Worm (Caenorhabditis elegans): ENCODE data around the gene F49E11.7.

ce11 chrIV:13022892-13023291 is 29.8 kb upstream of the F49E11.7 start:
- TF ChIP-seq flt-1 (GFP tag; IDR thresholded peaks at IDR 0.05) (no peak), cog-1 (tag; optimal IDR thresholded peaks at IDR 0.05) (no peak), ztf-23 (GFP tag; IDR thresholded peaks at IDR 0.05) (0 out of 2 replicates have a peak, but pooled peaks have one; percentile 21), ref-1 (GFP tag; conservative IDR thresholded peaks at IDR 0.05) (no peak)
